Worm (Caenorhabditis elegans): ENCODE measurements around the gene nhr-115.
"Not testable (repeated sequence)": the region's sequence is repeated elsewhere in the genome, so short reads cannot be mapped to it uniquely, and the experiment has no call there.

nhr-115 gene

ce11 chrV:2300905-2301304, 8.6 kb downstream of the nhr-115 start, which contains the start of gene Y19D10B.8:
Y19D10B.8 (minus strand) TSS chrV:2301005.
- TF ChIP-seq ama-1 (optimal IDR thresholded peaks at IDR 0.05): no peak
- TF ChIP-seq flt-1 (GFP tag; IDR thresholded peaks at IDR 0.05): no peak
- TF ChIP-seq ceh-13 (GFP tag; optimal IDR thresholded peaks at IDR 0.05): no peak
- no peak for TF ChIP-seq aly-1 (tag; optimal IDR thresholded peaks at IDR 0.05)

DNA sequence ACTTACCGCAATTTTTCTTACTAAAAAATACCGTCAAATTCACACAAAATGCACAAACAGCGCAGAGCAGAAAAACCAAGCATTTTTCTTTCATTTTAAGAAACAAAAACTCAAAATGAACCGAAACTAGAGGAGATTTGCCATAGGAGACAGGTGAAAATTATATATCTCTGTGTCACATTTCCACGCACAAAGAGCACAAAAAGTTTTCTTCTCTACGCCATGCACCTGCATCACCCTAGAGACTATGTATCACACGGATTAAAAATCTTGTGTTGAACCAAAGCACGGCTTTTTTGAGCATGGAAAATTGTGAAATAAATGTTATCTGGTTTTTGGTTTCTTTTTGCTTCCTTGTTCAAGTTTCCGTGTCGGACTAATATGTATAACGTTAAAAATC, 11.4 kb downstream of the nhr-115 start, which contains the start of gene irld-15:
TSS of gene irld-15 (minus strand) at position 101 of the 400 bp plus-strand sequence.
- TF ChIP-seq tra-4 (tag; optimal IDR thresholded peaks at IDR 0.05): no peak

- TF ChIP-seq F13C5.2 (tag; optimal IDR thresholded peaks at IDR 0.05) (no peak), tbx-37 (GFP tag; conservative IDR thresholded peaks at IDR 0.05) (no peak), hmbx-1 (tag; optimal IDR thresholded peaks at IDR 0.05) (no peak), tra-4 (tag; optimal IDR thresholded peaks at IDR 0.05) (no peak), sea-1 (GFP tag; conservative IDR thresholded peaks at IDR 0.05) (no peak), aly-1 (tag; optimal IDR thresholded peaks at IDR 0.05) (no peak), ama-1 (optimal IDR thresholded peaks at IDR 0.05) (no peak), hnd-1 (tag; optimal IDR thresholded peaks at IDR 0.05) (no peak), pes-1 (GFP tag; IDR thresholded peaks at IDR 0.05) (no peak), B0310.2 (tag; optimal IDR thresholded peaks at IDR 0.05) (no peak)
These were observed 14.0 kb downstream of the nhr-115 start for ce11 chrV:2306383-2306782.

- TF ChIP-seq tbx-11 (GFP tag; IDR thresholded peaks at IDR 0.05): no peak
- TF ChIP-seq aly-1 (tag; optimal IDR thresholded peaks at IDR 0.05): no peak
- no peak for TF ChIP-seq hnd-1 (tag; optimal IDR thresholded peaks at IDR 0.05)
- TF ChIP-seq hmbx-1 (tag; optimal IDR thresholded peaks at IDR 0.05): no peak
- no peak for TF ChIP-seq B0310.2 (tag; optimal IDR thresholded peaks at IDR 0.05)
- TF ChIP-seq pes-1 (GFP tag; IDR thresholded peaks at IDR 0.05): no peak
- TF ChIP-seq tra-4 (tag; optimal IDR thresholded peaks at IDR 0.05): no peak
- TF ChIP-seq scrt-1 (GFP tag; IDR thresholded peaks at IDR 0.05): no peak
- TF ChIP-seq tbx-37 (GFP tag; conservative IDR thresholded peaks at IDR 0.05): no peak
- TF ChIP-seq sea-1 (GFP tag; conservative IDR thresholded peaks at IDR 0.05): no peak
- no peak for TF ChIP-seq hmg-4 (GFP tag; optimal IDR thresholded peaks at IDR 0.05)
- TF ChIP-seq ceh-36 (tag; optimal IDR thresholded peaks at IDR 0.05): no peak
- TF ChIP-seq ceh-13 (GFP tag; optimal IDR thresholded peaks at IDR 0.05): no peak
- no peak for TF ChIP-seq F13C5.2 (tag; optimal IDR thresholded peaks at IDR 0.05)
- TF ChIP-seq ama-1 (optimal IDR thresholded peaks at IDR 0.05): no peak
These were observed 15.9 kb downstream of the nhr-115 start for ce11 chrV:2308246-2308645.

ce11 chrV:2321001-2321400, 28.7 kb downstream of the nhr-115 start, which contains the start of gene Y19D10B.6:
Y19D10B.6 (minus strand) TSS chrV:2321101.
- TF ChIP-seq sea-1 (GFP tag; conservative IDR thresholded peaks at IDR 0.05); hmg-4 (GFP tag; optimal IDR thresholded peaks at IDR 0.05); tbx-37 (GFP tag; conservative IDR thresholded peaks at IDR 0.05): not testable (repeated sequence)

DNA sequence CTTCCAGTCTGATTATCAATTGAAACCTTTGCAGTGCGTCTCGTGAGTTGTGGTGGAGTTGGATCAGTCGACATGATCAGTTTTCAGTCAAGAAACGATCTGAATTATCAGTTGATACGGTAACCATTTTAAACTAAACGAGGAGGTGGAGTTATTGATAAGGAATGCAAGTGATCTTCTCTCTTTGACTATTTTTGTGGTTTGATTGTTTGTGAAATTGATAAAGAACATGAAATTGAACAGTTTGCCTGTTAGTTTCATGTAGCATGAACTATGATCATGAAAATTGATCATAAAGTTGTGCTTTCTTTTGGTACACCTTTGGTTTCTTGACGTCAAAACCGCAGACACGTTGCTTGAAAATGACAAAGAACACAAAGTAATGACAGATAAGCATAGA, 30.1 kb downstream of the nhr-115 start, which contains the start of gene pud-1.2:
TSS of gene pud-1.2 (minus strand) at position 101 of the 400 bp plus-strand sequence.
- TF ChIP-seq tbx-37 (GFP tag; conservative IDR thresholded peaks at IDR 0.05); hmg-4 (GFP tag; optimal IDR thresholded peaks at IDR 0.05); tra-4 (tag; optimal IDR thresholded peaks at IDR 0.05): not testable (repeated sequence)

DNA sequence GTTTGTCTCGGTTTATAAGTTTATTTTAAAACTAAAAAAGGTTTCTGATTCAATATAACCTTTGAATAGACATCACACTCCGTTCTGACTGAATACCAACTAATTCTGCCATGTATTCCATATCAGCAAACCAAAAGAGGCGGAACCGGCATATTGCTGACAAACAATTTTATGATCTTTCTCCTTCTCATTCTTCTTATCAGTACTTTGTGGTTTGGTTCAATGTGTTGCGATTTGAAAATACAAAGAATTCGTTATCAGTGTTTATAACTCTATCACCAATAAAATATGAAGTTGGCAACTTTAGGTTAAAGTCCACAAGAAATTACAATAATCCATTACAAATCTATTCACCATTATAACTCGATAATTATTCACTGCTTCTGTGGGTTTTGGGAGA, 31.9 kb downstream of the nhr-115 start:
- no peak for TF ChIP-seq scrt-1 (GFP tag; IDR thresholded peaks at IDR 0.05)
- TF ChIP-seq tbx-11 (GFP tag; IDR thresholded peaks at IDR 0.05): no peak
- no peak for TF ChIP-seq B0310.2 (tag; optimal IDR thresholded peaks at IDR 0.05)
- TF ChIP-seq tbx-37 (GFP tag; conservative IDR thresholded peaks at IDR 0.05): no peak
- TF ChIP-seq hnd-1 (tag; optimal IDR thresholded peaks at IDR 0.05): no peak
- TF ChIP-seq sea-1 (GFP tag; conservative IDR thresholded peaks at IDR 0.05): no peak
- TF ChIP-seq hmbx-1 (tag; optimal IDR thresholded peaks at IDR 0.05): no peak
- TF ChIP-seq ceh-36 (tag; optimal IDR thresholded peaks at IDR 0.05): no peak
- no peak for TF ChIP-seq F13C5.2 (tag; optimal IDR thresholded peaks at IDR 0.05)
- TF ChIP-seq ets-7 (tag; optimal IDR thresholded peaks at IDR 0.05): no peak

- TF ChIP-seq B0310.2 (tag; optimal IDR thresholded peaks at IDR 0.05) (no peak), ama-1 (optimal IDR thresholded peaks at IDR 0.05) (no peak), ceh-36 (tag; optimal IDR thresholded peaks at IDR 0.05) (no peak), hmg-4 (GFP tag; optimal IDR thresholded peaks at IDR 0.05) (no peak), hmbx-1 (tag; optimal IDR thresholded peaks at IDR 0.05) (no peak)
These were observed 32.7 kb downstream of the nhr-115 start, which contains the start of gene pud-3 for ce11 chrV:2325052-2325451. pud-3 (minus strand) TSS chrV:2325152.

ce11 chrV:2326378-2326777, 34.0 kb downstream of the nhr-115 start, which contains the start of gene pud-4:
pud-4 (plus strand) TSS chrV:2326678.
- TF ChIP-seq hmg-4 (GFP tag; optimal IDR thresholded peaks at IDR 0.05): no peak
- no peak for TF ChIP-seq hmbx-1 (tag; optimal IDR thresholded peaks at IDR 0.05)
- TF ChIP-seq ceh-13 (GFP tag; optimal IDR thresholded peaks at IDR 0.05): no peak
- no peak for TF ChIP-seq pes-1 (GFP tag; IDR thresholded peaks at IDR 0.05)
- TF ChIP-seq ama-1 (optimal IDR thresholded peaks at IDR 0.05): no peak
- no peak for TF ChIP-seq tra-4 (tag; optimal IDR thresholded peaks at IDR 0.05)
- TF ChIP-seq sea-1 (GFP tag; conservative IDR thresholded peaks at IDR 0.05): no peak
- TF ChIP-seq tbx-37 (GFP tag; conservative IDR thresholded peaks at IDR 0.05): no peak
- TF ChIP-seq F13C5.2 (tag; optimal IDR thresholded peaks at IDR 0.05): no peak
